Worm (Caenorhabditis elegans) whole organism, young adult: Measurements from ENCODE around the gene lpr-4.

Experiments used
- B0019.2 ChIP-seq: fragments of 200-800 bp; sonication (Bioruptor generic); conservative IDR thresholded peaks from 2 replicates; pipeline ENCODE4 v1.3.6; 2022; ENCODE audit warnings: missing genetic modification reagents, missing genetic modification characterization, missing compliant biosample characterization
- B0261.1 ChIP-seq: sonication (generic microtip); optimal IDR thresholded peaks from 2 replicates; lab custom pipeline; 2016; ENCODE audit warnings: mild to moderate bottlenecking, missing genetic modification characterization, moderate library complexity, missing compliant biosample characterization
- C06A6.2 ChIP-seq: fragments of 200-800 bp; sonication (Bioruptor generic); conservative IDR thresholded peaks from 2 replicates; pipeline ENCODE4 v1.3.6; 2022; ENCODE audit warnings: missing genetic modification characterization, missing compliant biosample characterization
- C17E4.6 ChIP-seq: fragments of 200-800 bp; sonication (Bioruptor generic); IDR thresholded peaks from 2 replicates; pipeline ENCODE4 v1.3.6; 2022; ENCODE audit warnings: missing genetic modification reagents, missing genetic modification characterization, missing compliant biosample characterization
- D2030.7 ChIP-seq: fragments of 200-800 bp; sonication (Bioruptor generic); IDR thresholded peaks from 2 replicates; pipeline ENCODE4 v1.3.6; 2022; ENCODE audit warnings: missing genetic modification reagents, missing genetic modification characterization, missing compliant biosample characterization
- F33H1.4 ChIP-seq: fragments of 200-800 bp; sonication (Bioruptor generic); IDR thresholded peaks from 2 replicates; pipeline ENCODE4 v1.3.6; 2022; ENCODE audit warnings: missing genetic modification reagents, missing genetic modification characterization, missing compliant biosample characterization
- F49E8.2 ChIP-seq: sonication (generic microtip); optimal IDR thresholded peaks from 3 replicates; lab custom pipeline; 2017; ENCODE audit warnings: missing genetic modification characterization, mild to moderate bottlenecking, missing compliant biosample characterization, antibody characterized with exemption, moderate library complexity; ENCODE audit not compliant: insufficient read depth
- F55B11.4 ChIP-seq: sonication (generic microtip); optimal IDR thresholded peaks from 2 replicates; lab custom pipeline; 2016; ENCODE audit warnings: missing compliant biosample characterization, missing genetic modification characterization, borderline replicate concordance; ENCODE audit not compliant: insufficient read depth
- F57C9.4 ChIP-seq: sonication (generic microtip); optimal IDR thresholded peaks from 2 replicates; lab custom pipeline; 2017; ENCODE audit warnings: mild to moderate bottlenecking, missing genetic modification characterization, missing compliant biosample characterization
- T07F8.4 ChIP-seq: sonication (generic microtip); optimal IDR thresholded peaks from 2 replicates; lab custom pipeline; 2016; ENCODE audit warnings: mild to moderate bottlenecking, missing genetic modification characterization, moderate library complexity, missing compliant biosample characterization
- Y53F4B.3 ChIP-seq: fragments of 200-800 bp; sonication (Bioruptor generic); IDR thresholded peaks from 2 replicates; pipeline ENCODE4 v1.3.6; 2022; ENCODE audit warnings: missing genetic modification reagents, missing genetic modification characterization, missing compliant biosample characterization
- Y67H2A.10 ChIP-seq: fragments of 200-800 bp; sonication (Bioruptor generic); conservative IDR thresholded peaks from 2 replicates; pipeline ENCODE4 v1.3.6; 2022; ENCODE audit warnings: missing genetic modification reagents, missing genetic modification characterization, missing compliant biosample characterization
- atf-7 ChIP-seq: sonication (generic microtip); optimal IDR thresholded peaks from 2 replicates; lab custom pipeline; 2017; ENCODE audit warnings: mild to moderate bottlenecking, missing genetic modification characterization, missing compliant biosample characterization
- bed-2 ChIP-seq: fragments of 200-800 bp; sonication (Bioruptor generic); IDR thresholded peaks from 2 replicates; pipeline ENCODE4 v1.3.6; 2022; ENCODE audit warnings: missing genetic modification reagents, missing genetic modification characterization, missing compliant biosample characterization
- ccch-3 ChIP-seq: fragments of 200-800 bp; sonication (Bioruptor generic); optimal IDR thresholded peaks from 2 replicates; lab custom pipeline; 2018; ENCODE audit warnings: mild to moderate bottlenecking, missing genetic modification characterization, missing compliant biosample characterization
- ceh-27 ChIP-seq: fragments of 200-800 bp; sonication (Bioruptor generic); optimal IDR thresholded peaks from 2 replicates; lab custom pipeline; 2018; ENCODE audit warnings: mild to moderate bottlenecking, missing genetic modification characterization, moderate library complexity, missing compliant biosample characterization
- ceh-79 ChIP-seq: sonication (generic microtip); optimal IDR thresholded peaks from 2 replicates; lab custom pipeline; 2017; ENCODE audit warnings: mild to moderate bottlenecking, missing genetic modification characterization, missing compliant biosample characterization
- ceh-91 ChIP-seq: fragments of 200-800 bp; sonication (Bioruptor generic); IDR thresholded peaks from 2 replicates; pipeline ENCODE4 v1.3.6; 2022; ENCODE audit warnings: missing genetic modification reagents, missing genetic modification characterization, missing compliant biosample characterization
- chd-7 ChIP-seq: sonication (generic microtip); optimal IDR thresholded peaks from 2 replicates; lab custom pipeline; 2016; ENCODE audit warnings: mild to moderate bottlenecking, missing genetic modification characterization, moderate library complexity, missing compliant biosample characterization
- egl-44 ChIP-seq: fragments of 200-800 bp; sonication (Bioruptor generic); IDR thresholded peaks from 2 replicates; pipeline ENCODE4 v1.3.6; 2022; ENCODE audit warnings: missing genetic modification reagents, missing genetic modification characterization, missing compliant biosample characterization
- egrh-3 ChIP-seq: fragments of 200-800 bp; sonication (Bioruptor generic); IDR thresholded peaks from 2 replicates; pipeline ENCODE4 v1.3.6; 2022; ENCODE audit warnings: missing genetic modification reagents, missing genetic modification characterization, missing compliant biosample characterization
- fkh-3 ChIP-seq: sonication (generic microtip); optimal IDR thresholded peaks from 2 replicates; lab custom pipeline; 2016; ENCODE audit warnings: mild to moderate bottlenecking, missing genetic modification characterization, missing compliant biosample characterization
- him-1 ChIP-seq: sonication (generic microtip); optimal IDR thresholded peaks from 2 replicates; lab custom pipeline; 2016; ENCODE audit warnings: missing genotype, missing genetic modification reagents, missing genetic modification characterization, missing compliant biosample characterization
- hlh-26 ChIP-seq: fragments of 200-800 bp; sonication (Bioruptor generic); conservative IDR thresholded peaks from 2 replicates; pipeline ENCODE4 v1.3.6; 2022; ENCODE audit warnings: missing genetic modification reagents, missing genetic modification characterization, missing compliant biosample characterization
- lag-1 ChIP-seq: fragments of 200-800 bp; sonication (Bioruptor generic); IDR thresholded peaks from 2 replicates; pipeline ENCODE4 v1.3.6; 2022; ENCODE audit warnings: missing genetic modification reagents, missing genetic modification characterization, missing compliant biosample characterization
- let-607 ChIP-seq, 2 experiments: fragments of 200-800 bp in 1 of 2; sonication (Bioruptor generic) in 1 of 2; sonication (generic microtip) in 1 of 2; optimal IDR thresholded peaks; 2 replicates each; lab custom pipeline; 2016 to 2018; ENCODE audit warnings: mild to moderate bottlenecking in 2 of 2, missing compliant biosample characterization in 2 of 2, missing genetic modification characterization in 2 of 2, moderate library complexity in 2 of 2, missing genotype in 1 of 2
- lin-35 ChIP-seq, 3 experiments: fragments of 150-350 bp in 2 of 3; sonication (generic microtip) in 1 of 3; optimal IDR thresholded peaks; 2 replicates each; lab custom pipeline; 2014 to 2018; ENCODE audit warnings: missing biosample characterization in 3 of 3, missing genetic modification characterization in 3 of 3, missing genetic modification reagents in 3 of 3
- lin-40 ChIP-seq: sonication (generic microtip); optimal IDR thresholded peaks from 2 replicates; lab custom pipeline; 2016; ENCODE audit warnings: missing genetic modification characterization, mild to moderate bottlenecking, missing compliant biosample characterization, missing genotype, missing genetic modification reagents
- madf-3 ChIP-seq: fragments of 200-800 bp; sonication (Bioruptor generic); IDR thresholded peaks from 2 replicates; pipeline ENCODE4 v1.3.6; 2022; ENCODE audit warnings: missing genetic modification reagents, missing genetic modification characterization, missing compliant biosample characterization
- mcd-1 ChIP-seq: fragments of 200-800 bp; sonication (Bioruptor generic); IDR thresholded peaks from 2 replicates; pipeline ENCODE4 v1.3.6; 2022; ENCODE audit warnings: missing genetic modification reagents, missing genetic modification characterization, missing compliant biosample characterization
- mel-28 ChIP-seq: sonication (generic microtip); optimal IDR thresholded peaks from 2 replicates; lab custom pipeline; 2016; ENCODE audit warnings: borderline replicate concordance, mild to moderate bottlenecking, missing genetic modification characterization, missing compliant biosample characterization
- mes-4 ChIP-seq: sonication (generic microtip); optimal IDR thresholded peaks from 2 replicates; lab custom pipeline; 2016; ENCODE audit warnings: missing genotype, missing genetic modification characterization, missing compliant biosample characterization
- nfya-2 ChIP-seq: fragments of 200-800 bp; sonication (Bioruptor generic); IDR thresholded peaks from 2 replicates; pipeline ENCODE4 v1.3.6; 2022; ENCODE audit warnings: missing genetic modification reagents, missing genetic modification characterization, missing compliant biosample characterization
- nhr-27 ChIP-seq: fragments of 200-800 bp; sonication (Bioruptor generic); optimal IDR thresholded peaks from 2 replicates; lab custom pipeline; 2018; ENCODE audit warnings: mild to moderate bottlenecking, missing genetic modification characterization, moderate library complexity, missing compliant biosample characterization
- nhr-80 ChIP-seq: sonication (generic microtip); optimal IDR thresholded peaks from 2 replicates; lab custom pipeline; 2016; ENCODE audit warnings: missing genetic modification characterization, missing compliant biosample characterization
- pha-4 ChIP-seq: fragments of 150-350 bp; sonication (generic microtip); optimal IDR thresholded peaks from 2 replicates; lab custom pipeline; 2014; ENCODE audit warnings: missing biosample characterization, missing genetic modification reagents, missing genetic modification characterization
- rcor-1 ChIP-seq: fragments of 200-800 bp; sonication (Bioruptor generic); IDR thresholded peaks from 2 replicates; pipeline ENCODE4 v1.3.6; 2022; ENCODE audit warnings: missing genetic modification reagents, missing genetic modification characterization, missing compliant biosample characterization
- rec-8 ChIP-seq, 2 experiments: sonication (generic microtip); optimal IDR thresholded peaks; 2 replicates each; lab custom pipeline; 2016; ENCODE audit warnings: mild to moderate bottlenecking in 2 of 2, missing genetic modification characterization in 2 of 2, missing genetic modification reagents in 2 of 2, missing genotype in 2 of 2, missing biosample characterization in 1 of 2, missing compliant biosample characterization in 1 of 2, moderate library complexity in 1 of 2
- repo-1 ChIP-seq: sonication (generic microtip); optimal IDR thresholded peaks from 2 replicates; lab custom pipeline; 2017; ENCODE audit warnings: mild to moderate bottlenecking, missing genetic modification characterization, missing compliant biosample characterization
- snpc-1.3 ChIP-seq: sonication (generic microtip); optimal IDR thresholded peaks from 2 replicates; lab custom pipeline; 2017; ENCODE audit warnings: missing genetic modification characterization, mild to moderate bottlenecking, missing compliant biosample characterization, antibody characterized with exemption, moderate library complexity, missing genotype, missing genetic modification reagents; ENCODE audit not compliant: insufficient read depth
- sptf-2 ChIP-seq: fragments of 200-800 bp; sonication (Bioruptor generic); optimal IDR thresholded peaks from 2 replicates; lab custom pipeline; 2018; ENCODE audit warnings: mild to moderate bottlenecking, missing genetic modification characterization, missing compliant biosample characterization
- tbp1 ChIP-seq: fragments of 200-800 bp; sonication (Bioruptor generic); optimal IDR thresholded peaks from 2 replicates; lab custom pipeline; 2018; ENCODE audit warnings: mild to moderate bottlenecking, missing genetic modification characterization, missing compliant biosample characterization
- unc-130 ChIP-seq: sonication (generic microtip); optimal IDR thresholded peaks from 2 replicates; lab custom pipeline; 2016; ENCODE audit warnings: missing genetic modification reagents, missing genetic modification characterization, missing compliant biosample characterization
- unc-62 ChIP-seq: fragments of 150-350 bp; optimal IDR thresholded peaks from 2 replicates; lab custom pipeline; 2014; ENCODE audit warnings: missing biosample characterization, missing genetic modification reagents, missing genetic modification characterization
- zim-3 ChIP-seq: sonication (generic microtip); optimal IDR thresholded peaks from 2 replicates; lab custom pipeline; 2017; ENCODE audit warnings: mild to moderate bottlenecking, missing genetic modification characterization, moderate library complexity, missing compliant biosample characterization
- ztf-18 ChIP-seq: sonication (generic microtip); optimal IDR thresholded peaks from 2 replicates; lab custom pipeline; 2016; ENCODE audit warnings: missing genotype, mild to moderate bottlenecking, missing genetic modification characterization, missing compliant biosample characterization
- ztf-25 ChIP-seq: fragments of 200-800 bp; sonication (Bioruptor generic); IDR thresholded peaks from 2 replicates; pipeline ENCODE4 v1.3.6; 2022; ENCODE audit warnings: missing genetic modification reagents, missing genetic modification characterization, missing compliant biosample characterization

Gene lpr-4

ce11 chrX:11095480-11095879, 30.6 kb downstream of the lpr-4 start (continued):
- peak; percentile 77 for TF ChIP-seq T07F8.4 (tag; lab: Kevin White, UChicago)
- TF ChIP-seq unc-62 (GFP tag; lab: Kevin White, UChicago), result no peak
- TF ChIP-seq fkh-3 (tag; lab: Kevin White, UChicago), result no peak
- TF ChIP-seq zim-3 (tag; lab: Kevin White, UChicago), result peak; percentile 39
- 0 out of 2 replicates have a peak, but pooled peaks have one; percentile 58 for TF ChIP-seq bed-2
- TF ChIP-seq lin-40, result peak; percentile 96
- TF ChIP-seq snpc-1.3 (tag; lab: Kevin White, UChicago), result peak; percentile 21
- peak; percentile 96 for TF ChIP-seq B0261.1 (tag; lab: Kevin White, UChicago)
- TF ChIP-seq F49E8.2 (tag; lab: Kevin White, UChicago), result peak; percentile 13
- TF ChIP-seq madf-3 (GFP tag; lab: Robert Waterston, UW), result peak; percentile 66; the same call in 1 of the 2 replicates
- TF ChIP-seq pha-4 (tag; lab: Kevin White, UChicago), result no peak
- peak; percentile 82 for TF ChIP-seq ceh-27
- TF ChIP-seq ceh-91 (GFP tag; lab: Robert Waterston, UW), result peak; percentile 25; the same call in 1 of the 2 replicates
- TF ChIP-seq B0019.2 (GFP tag; lab: Robert Waterston, UW), result no peak
- TF ChIP-seq mcd-1 (GFP tag; lab: Robert Waterston, UW), result peak; percentile 79
- TF ChIP-seq Y53F4B.3 (GFP tag; lab: Robert Waterston, UW), result peak; percentile 22; the same call in 1 of the 2 replicates
- peak; percentile 89 for TF ChIP-seq repo-1 (tag; lab: Kevin White, UChicago)
- peak; percentile 15 for TF ChIP-seq ccch-3
- TF ChIP-seq C17E4.6 (GFP tag; lab: Robert Waterston, UW), result peak; percentile 64; the same call in 1 of the 2 replicates
- TF ChIP-seq egrh-3 (GFP tag; lab: Robert Waterston, UW), result peak; percentile 66
- TF ChIP-seq C06A6.2, result peak; percentile 62; the same call in 1 of the 2 replicates
- peak; percentile 94 for TF ChIP-seq him-1 (tag; lab: Kevin White, UChicago)
- TF ChIP-seq lag-1 (GFP tag; lab: Robert Waterston, UW), result no peak
- TF ChIP-seq tbp1 (GFP tag; lab: Kevin White, UChicago), result peak; percentile 93
- peak; percentile 61 for TF ChIP-seq nhr-27 (tag; lab: Kevin White, UChicago)
- TF ChIP-seq F33H1.4 (GFP tag; lab: Robert Waterston, UW), result 0 out of 2 replicates have a peak, but pooled peaks have one; percentile 22
- peak; percentile 36 for TF ChIP-seq ztf-18 (tag; lab: Kevin White, UChicago)
- TF ChIP-seq rcor-1 (GFP tag; lab: Robert Waterston, UW), result peak; percentile 92
- TF ChIP-seq nhr-80, result peak; percentile 45
- TF ChIP-seq let-607 (tag; optimal IDR thresholded peaks at IDR 0.05; lab: Kevin White, UChicago), result peak; percentile 56 to 64
- peak; percentile 5 to 75 for TF ChIP-seq rec-8 (tag; optimal IDR thresholded peaks at IDR 0.05; lab: Kevin White, UChicago)
- peak; percentile 71 for TF ChIP-seq mel-28 (tag; lab: Kevin White, UChicago)
- TF ChIP-seq ceh-79, result peak; percentile 46
- peak; percentile 84 for TF ChIP-seq atf-7 (tag; lab: Kevin White, UChicago)
- TF ChIP-seq egl-44 (GFP tag; lab: Robert Waterston, UW), result 0 out of 2 replicates have a peak, but pooled peaks have one; percentile 55
- no peak for TF ChIP-seq hlh-26
- TF ChIP-seq mes-4 (tag; lab: Kevin White, UChicago), result peak; percentile 61
- peak; percentile 4 for TF ChIP-seq F57C9.4 (tag; lab: Kevin White, UChicago)
- TF ChIP-seq sptf-2, result no peak
- no peak for TF ChIP-seq chd-7 (tag; lab: Kevin White, UChicago)
- TF ChIP-seq ztf-25 (GFP tag; lab: Robert Waterston, UW), result peak; percentile 88; the same call in 1 of the 2 replicates
- TF ChIP-seq Y67H2A.10 (GFP tag; lab: Robert Waterston, UW), result no peak
- no peak for TF ChIP-seq nfya-2
- TF ChIP-seq D2030.7 (GFP tag; lab: Robert Waterston, UW), result peak; percentile 77
- no peak for TF ChIP-seq unc-130 (GFP tag; lab: Kevin White, UChicago)
- TF ChIP-seq F55B11.4 (tag; lab: Kevin White, UChicago), result no peak
- TF ChIP-seq lin-35 (GFP tag; optimal IDR thresholded peaks at IDR 0.05; lab: Kevin White, UChicago), result peak in 1 of 3 experiments; percentile 75
